Worm (Caenorhabditis elegans) whole organism, late embryonic: ENCODE data around the gene R05A10.7.

Experiments used
- C38D4.7 ChIP-seq: fragments of 200-800 bp; sonication (Bioruptor generic); optimal IDR thresholded peaks from 2 replicates; lab custom pipeline; 2018; ENCODE audit warnings: mild to moderate bottlenecking, missing genetic modification characterization, moderate library complexity, missing compliant biosample characterization
- K02D7.2 ChIP-seq: sonication (generic microtip); optimal IDR thresholded peaks from 2 replicates; lab custom pipeline; 2017; ENCODE audit warnings: mild to moderate bottlenecking, missing genetic modification characterization, missing compliant biosample characterization
- K09A11.1 ChIP-seq: sonication (generic microtip); optimal IDR thresholded peaks from 2 replicates; lab custom pipeline; 2017; ENCODE audit warnings: antibody characterized with exemption, mild to moderate bottlenecking, missing genetic modification characterization, missing compliant biosample characterization; ENCODE audit not compliant: insufficient read depth
- ama-1 ChIP-seq: fragments of 150-350 bp; optimal IDR thresholded peaks from 2 replicates; lab custom pipeline; 2014
- ceh-14 ChIP-seq: sonication (generic microtip); optimal IDR thresholded peaks from 2 replicates; lab custom pipeline; 2016; ENCODE audit warnings: missing genotype, missing genetic modification characterization, missing compliant biosample characterization
- ceh-2 ChIP-seq: sonication (generic microtip); optimal IDR thresholded peaks from 2 replicates; lab custom pipeline; 2016; ENCODE audit warnings: missing genotype, missing genetic modification characterization, missing compliant biosample characterization
- ceh-22 ChIP-seq: sonication (generic microtip); optimal IDR thresholded peaks from 2 replicates; lab custom pipeline; 2017; ENCODE audit warnings: missing biosample characterization, missing genetic modification characterization
- ceh-24 ChIP-seq: sonication (generic microtip); optimal IDR thresholded peaks from 2 replicates; lab custom pipeline; 2016; ENCODE audit warnings: mild to moderate bottlenecking, missing genetic modification characterization, missing compliant biosample characterization
- ceh-30 ChIP-seq: fragments of 150-350 bp; optimal IDR thresholded peaks from 2 replicates; lab custom pipeline; 2014; ENCODE audit warnings: missing biosample characterization, missing genetic modification characterization
- ceh-31 ChIP-seq: sonication (generic microtip); optimal IDR thresholded peaks from 2 replicates; lab custom pipeline; 2016; ENCODE audit warnings: missing genetic modification characterization, missing compliant biosample characterization
- ceh-34 ChIP-seq: sonication (generic microtip); optimal IDR thresholded peaks from 2 replicates; lab custom pipeline; 2016; ENCODE audit warnings: mild to moderate bottlenecking, missing genetic modification characterization, missing compliant biosample characterization
- ceh-48 ChIP-seq: sonication (generic microtip); optimal IDR thresholded peaks from 2 replicates; lab custom pipeline; 2016; ENCODE audit warnings: missing genetic modification characterization, inconsistent platforms, missing compliant biosample characterization
- ceh-9 ChIP-seq: sonication (generic microtip); optimal IDR thresholded peaks from 2 replicates; lab custom pipeline; 2016; ENCODE audit warnings: mild to moderate bottlenecking, missing genetic modification characterization, inconsistent platforms, missing compliant biosample characterization
- che-1 ChIP-seq: sonication (generic microtip); optimal IDR thresholded peaks from 2 replicates; lab custom pipeline; 2016; ENCODE audit warnings: mild to moderate bottlenecking, missing genetic modification characterization, missing compliant biosample characterization
- dmd-4 ChIP-seq: sonication (generic microtip); optimal IDR thresholded peaks from 2 replicates; lab custom pipeline; 2016; ENCODE audit warnings: borderline replicate concordance, missing genetic modification characterization, missing compliant biosample characterization
- dve-1 ChIP-seq: sonication (generic microtip); optimal IDR thresholded peaks from 2 replicates; lab custom pipeline; 2017; ENCODE audit warnings: antibody characterized with exemption, mild to moderate bottlenecking, missing genetic modification characterization, missing compliant biosample characterization
- elt-2 ChIP-seq: sonication (generic microtip); optimal IDR thresholded peaks from 2 replicates; lab custom pipeline; 2016; ENCODE audit warnings: missing genetic modification reagents, missing genetic modification characterization, missing compliant biosample characterization
- elt-4 ChIP-seq: sonication (generic microtip); optimal IDR thresholded peaks from 2 replicates; lab custom pipeline; 2016; ENCODE audit warnings: missing genetic modification characterization, missing compliant biosample characterization
- fkh-6 ChIP-seq: sonication (generic microtip); optimal IDR thresholded peaks from 2 replicates; lab custom pipeline; 2016; ENCODE audit warnings: missing genetic modification characterization, missing compliant biosample characterization
- gmeb-2 ChIP-seq: sonication (generic microtip); optimal IDR thresholded peaks from 2 replicates; lab custom pipeline; 2016; ENCODE audit warnings: missing genetic modification characterization, inconsistent platforms, missing compliant biosample characterization
- hlh-6 ChIP-seq: sonication (generic microtip); optimal IDR thresholded peaks from 2 replicates; lab custom pipeline; 2016; ENCODE audit warnings: missing genotype, missing genetic modification characterization, missing compliant biosample characterization
- lim-6 ChIP-seq: sonication (generic microtip); optimal IDR thresholded peaks from 2 replicates; lab custom pipeline; 2016; ENCODE audit warnings: missing genetic modification characterization, missing compliant biosample characterization
- lin-11 ChIP-seq: fragments of 200-800 bp; sonication (Bioruptor generic); optimal IDR thresholded peaks from 2 replicates; lab custom pipeline; 2018; ENCODE audit warnings: mild to moderate bottlenecking, missing genetic modification characterization, missing compliant biosample characterization
- madf-2 ChIP-seq: sonication (generic microtip); optimal IDR thresholded peaks from 2 replicates; lab custom pipeline; 2017; ENCODE audit warnings: missing genetic modification characterization, missing compliant biosample characterization
- nhr-11 ChIP-seq: fragments of 150-350 bp; optimal IDR thresholded peaks from 2 replicates; lab custom pipeline; 2014; ENCODE audit warnings: missing biosample characterization, missing genetic modification characterization
- odd-2 ChIP-seq: sonication (generic microtip); optimal IDR thresholded peaks from 2 replicates; lab custom pipeline; 2017; ENCODE audit warnings: antibody characterized with exemption, mild to moderate bottlenecking, missing genetic modification characterization, missing compliant biosample characterization
- pat-9 ChIP-seq: fragments of 200-800 bp; sonication (Bioruptor generic); optimal IDR thresholded peaks from 2 replicates; lab custom pipeline; 2018; ENCODE audit warnings: mild to moderate bottlenecking, missing genetic modification characterization, moderate library complexity, missing compliant biosample characterization
- pha-2 ChIP-seq: sonication (generic microtip); optimal IDR thresholded peaks from 2 replicates; lab custom pipeline; 2017; ENCODE audit warnings: mild to moderate bottlenecking, missing genetic modification characterization, missing compliant biosample characterization
- pha-4 ChIP-seq: fragments of 150-350 bp; optimal IDR thresholded peaks from 2 replicates; lab custom pipeline; 2018; ENCODE audit warnings: missing biosample characterization, missing genetic modification reagents, missing genetic modification characterization
- pros-1 ChIP-seq: fragments of 150-350 bp; optimal IDR thresholded peaks from 2 replicates; lab custom pipeline; 2014; ENCODE audit warnings: missing biosample characterization, missing genetic modification reagents, missing genetic modification characterization
- rnt-1 ChIP-seq: sonication (generic microtip); optimal IDR thresholded peaks from 2 replicates; lab custom pipeline; 2016; ENCODE audit warnings: missing genetic modification characterization, missing compliant biosample characterization
- sdc-2 ChIP-seq: sonication (generic microtip); optimal IDR thresholded peaks from 2 replicates; lab custom pipeline; 2016; ENCODE audit warnings: missing genotype, missing genetic modification characterization, missing compliant biosample characterization
- sox-2 ChIP-seq: fragments of 200-800 bp; sonication (Bioruptor generic); IDR thresholded peaks from 2 replicates; pipeline ENCODE4 v1.3.6; 2022; ENCODE audit warnings: missing genetic modification reagents, missing genetic modification characterization, missing compliant biosample characterization
- sox-4 ChIP-seq: sonication (generic microtip); optimal IDR thresholded peaks from 2 replicates; lab custom pipeline; 2017; ENCODE audit warnings: mild to moderate bottlenecking, missing genetic modification characterization, inconsistent platforms, missing compliant biosample characterization
- syd-9 ChIP-seq: sonication (generic microtip); optimal IDR thresholded peaks from 2 replicates; lab custom pipeline; 2016; ENCODE audit warnings: mild to moderate bottlenecking, missing genetic modification characterization, moderate library complexity, missing compliant biosample characterization
- tbx-2 ChIP-seq: sonication (generic microtip); optimal IDR thresholded peaks from 2 replicates; lab custom pipeline; 2016; ENCODE audit warnings: missing genetic modification characterization, missing compliant biosample characterization
- tbx-7 ChIP-seq: sonication (generic microtip); optimal IDR thresholded peaks from 2 replicates; lab custom pipeline; 2016; ENCODE audit warnings: missing genotype, missing genetic modification characterization, missing compliant biosample characterization
- ttx-3 ChIP-seq: sonication (generic microtip); optimal IDR thresholded peaks from 2 replicates; lab custom pipeline; 2016; ENCODE audit warnings: missing genetic modification reagents, missing genetic modification characterization, missing compliant biosample characterization
- unc-3 ChIP-seq, 2 experiments: fragments of 200-800 bp in 1 of 2; sonication (Bioruptor generic) in 1 of 2; sonication (generic microtip) in 1 of 2; conservative IDR thresholded peaks in 1 of 2; optimal IDR thresholded peaks in 1 of 2; 2 replicates each; pipeline versions ENCODE4 v1.3.6 to Lab custom; 2016 to 2022; ENCODE audit warnings: missing compliant biosample characterization in 2 of 2, missing genetic modification characterization in 2 of 2, missing genetic modification reagents in 1 of 2
- unc-55 ChIP-seq: sonication (generic microtip); optimal IDR thresholded peaks from 2 replicates; lab custom pipeline; 2017; ENCODE audit warnings: missing biosample characterization, missing genetic modification reagents, missing genetic modification characterization
- unc-86 ChIP-seq: sonication (generic microtip); optimal IDR thresholded peaks from 2 replicates; lab custom pipeline; 2016; ENCODE audit warnings: missing genetic modification characterization, missing compliant biosample characterization
- zip-5 ChIP-seq: sonication (generic microtip); optimal IDR thresholded peaks from 2 replicates; lab custom pipeline; 2016; ENCODE audit warnings: missing genetic modification characterization, missing compliant biosample characterization

R05A10.7 gene

ce11 chrIV:14133400-14133799, 29.3 kb downstream of the R05A10.7 start:
- TF ChIP-seq syd-9 (tag; lab: Kevin White, UChicago) (no peak), odd-2 (tag; lab: Kevin White, UChicago) (no peak), ceh-48 (no peak), pha-2 (tag; lab: Kevin White, UChicago) (no peak), tbx-2 (no peak), pha-4 (tag; lab: Kevin White, UChicago) (no peak), ceh-31 (tag; lab: Kevin White, UChicago) (no peak), ceh-9 (tag; lab: Kevin White, UChicago) (no peak), sdc-2 (tag; lab: Kevin White, UChicago) (no peak), zip-5 (tag; lab: Kevin White, UChicago) (no peak), elt-2 (tag; lab: Kevin White, UChicago) (no peak), sox-4 (tag; lab: Kevin White, UChicago) (no peak)

DNA sequence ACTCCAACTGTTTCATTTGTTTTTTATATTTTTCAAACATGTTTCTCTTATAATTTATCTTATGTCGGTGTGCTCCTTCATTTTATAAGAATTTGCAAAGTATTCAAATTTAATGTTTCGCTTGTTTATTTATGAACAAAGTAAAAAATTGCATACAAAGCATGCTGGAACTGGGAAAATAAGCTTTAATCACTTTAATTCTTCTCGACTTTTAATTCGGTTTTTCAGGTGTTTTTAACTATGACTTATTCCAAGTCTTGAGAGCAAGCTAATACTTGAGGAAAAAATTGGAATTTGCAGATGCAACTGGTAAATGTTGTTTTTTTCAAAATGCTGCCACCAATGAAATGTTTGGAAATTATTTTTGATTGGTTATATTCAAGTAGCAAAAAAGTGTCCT, 30.9 kb downstream of the R05A10.7 start, which contains the start of gene srz-59:
TSS of gene srz-59 (plus strand) at position 301 of the 400 bp plus-strand sequence.
- TF ChIP-seq lin-11 (tag; lab: Kevin White, UChicago): no peak
- TF ChIP-seq odd-2 (tag; lab: Kevin White, UChicago): no peak
- TF ChIP-seq ttx-3 (tag; lab: Kevin White, UChicago): no peak
- TF ChIP-seq ama-1 (lab: Kevin White, UChicago): no peak
- no peak for TF ChIP-seq tbx-7 (tag; lab: Kevin White, UChicago)
- TF ChIP-seq pha-2 (tag; lab: Kevin White, UChicago): no peak
- TF ChIP-seq unc-86 (tag; lab: Kevin White, UChicago): no peak
- no peak for TF ChIP-seq dmd-4 (tag; lab: Kevin White, UChicago)
- no peak for TF ChIP-seq pha-4 (tag; lab: Kevin White, UChicago)
- TF ChIP-seq ceh-24: no peak
- TF ChIP-seq ceh-22 (tag; lab: Kevin White, UChicago): no peak
- no peak for TF ChIP-seq dve-1 (tag; lab: Kevin White, UChicago)
- TF ChIP-seq ceh-14 (tag; lab: Kevin White, UChicago): no peak
- TF ChIP-seq, all 69 proteins: peak for 0

DNA sequence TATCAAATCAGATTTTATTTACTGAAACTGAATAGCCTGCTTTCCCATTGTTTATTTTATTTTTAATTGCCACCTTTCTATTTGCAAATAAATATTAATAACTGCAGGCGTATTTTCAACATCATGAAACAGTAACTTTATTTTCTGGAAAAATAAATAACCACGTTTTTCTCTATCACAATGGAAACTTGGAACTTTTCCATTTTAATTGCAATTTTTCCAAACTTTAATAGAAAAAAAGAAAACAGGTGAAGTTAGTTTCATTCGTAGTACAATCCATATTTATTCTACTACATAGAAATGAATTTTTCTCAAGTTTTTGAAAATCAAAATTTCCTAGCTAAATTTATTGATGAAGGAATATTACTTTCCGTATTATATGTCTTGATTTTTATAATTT, 33.6 kb downstream of the R05A10.7 start, which contains the start of gene srz-42:
TSS of gene srz-42 (plus strand) at position 301 of the 400 bp plus-strand sequence.
- TF ChIP-seq elt-4 (tag; lab: Kevin White, UChicago) (no peak), ceh-2 (tag; lab: Kevin White, UChicago) (no peak), lim-6 (tag; lab: Kevin White, UChicago) (no peak), zip-5 (tag; lab: Kevin White, UChicago) (no peak), che-1 (tag; lab: Kevin White, UChicago) (no peak), madf-2 (no peak), C38D4.7 (GFP tag; lab: Kevin White, UChicago) (no peak)

ce11 chrIV:14127805-14128610, 34.7 kb downstream of the R05A10.7 start, which contains the start of gene H12I19.115:
TSS of gene H12I19.115 (minus strand) at chrIV:14127855.
- no peak for TF ChIP-seq odd-2 (tag; lab: Kevin White, UChicago)
- peak; percentile 97 for TF ChIP-seq elt-2 (tag; lab: Kevin White, UChicago)
- TF ChIP-seq ceh-24: no peak
- peak; percentile 4 for TF ChIP-seq syd-9 (tag; lab: Kevin White, UChicago)
- TF ChIP-seq C38D4.7 (GFP tag; lab: Kevin White, UChicago): no peak
- no peak for TF ChIP-seq fkh-6
- no peak for TF ChIP-seq pat-9 (tag; lab: Kevin White, UChicago)
- TF ChIP-seq unc-55 (GFP tag; lab: Kevin White, UChicago): peak; percentile 36
- no peak for TF ChIP-seq K09A11.1 (tag; lab: Kevin White, UChicago)
- TF ChIP-seq K02D7.2 (tag; lab: Kevin White, UChicago): no peak
- TF ChIP-seq ceh-34 (tag; lab: Kevin White, UChicago): no peak
- TF ChIP-seq rnt-1 (tag; lab: Kevin White, UChicago): peak; percentile 31
- no peak for TF ChIP-seq gmeb-2 (tag; lab: Kevin White, UChicago)
- no peak for TF ChIP-seq pros-1
- no peak for TF ChIP-seq nhr-11 (tag; lab: Kevin White, UChicago)
- no peak for TF ChIP-seq ceh-30 (tag; lab: Kevin White, UChicago)
- TF ChIP-seq pha-4 (tag; lab: Kevin White, UChicago): no peak
- TF ChIP-seq ceh-14 (tag; lab: Kevin White, UChicago): no peak
- TF ChIP-seq ceh-22 (tag; lab: Kevin White, UChicago): no peak
- TF ChIP-seq sox-2 (GFP tag; lab: Robert Waterston, UW): no peak
- no peak for TF ChIP-seq sox-4 (tag; lab: Kevin White, UChicago)
- no peak for TF ChIP-seq zip-5 (tag; lab: Kevin White, UChicago)
- no peak for TF ChIP-seq unc-3 (GFP tag; conservative IDR thresholded peaks at IDR 0.05; lab: Robert Waterston, UW)
- no peak for TF ChIP-seq unc-3 (tag; optimal IDR thresholded peaks at IDR 0.05; lab: Kevin White, UChicago)
- no peak for TF ChIP-seq dve-1 (tag; lab: Kevin White, UChicago)
- TF ChIP-seq hlh-6: no peak
- TF ChIP-seq ceh-31 (tag; lab: Kevin White, UChicago): peak; percentile 23
